Worm (Caenorhabditis elegans) whole organism, L1 larva: ENCODE measurements around the gene Y43F8B.22.

Source experiments
- C34B4.2 ChIP-seq: sonication (generic microtip); optimal IDR thresholded peaks from 2 replicates; lab custom pipeline; 2017; ENCODE audit warnings: mild to moderate bottlenecking, missing genetic modification characterization, missing compliant biosample characterization
- alr-1 ChIP-seq: fragments of 200-800 bp; sonication (Bioruptor generic); optimal IDR thresholded peaks from 2 replicates; lab custom pipeline; 2018; ENCODE audit warnings: borderline replicate concordance, mild to moderate bottlenecking, missing genetic modification characterization, missing compliant biosample characterization
- aly-2 ChIP-seq: fragments of 150-350 bp; optimal IDR thresholded peaks from 2 replicates; lab custom pipeline; 2014; ENCODE audit warnings: missing biosample characterization, missing genetic modification characterization
- ceh-63 ChIP-seq: fragments of 200-800 bp; sonication (Bioruptor generic); optimal IDR thresholded peaks from 2 replicates; lab custom pipeline; 2018; ENCODE audit warnings: mild to moderate bottlenecking, missing genetic modification characterization, missing compliant biosample characterization
- ceh-88 ChIP-seq: fragments of 200-800 bp; sonication (Bioruptor generic); IDR thresholded peaks from 2 replicates; pipeline ENCODE4 v1.3.6; 2022; ENCODE audit warnings: missing genetic modification characterization, missing compliant biosample characterization
- ces-1 ChIP-seq: fragments of 150-350 bp; optimal IDR thresholded peaks from 2 replicates; lab custom pipeline; 2014; ENCODE audit warnings: missing biosample characterization, missing genetic modification reagents, missing genetic modification characterization
- dpl-1 ChIP-seq, 3 experiments: fragments of 150-350 bp in 2 of 3; sonication (generic microtip) in 1 of 3; optimal IDR thresholded peaks; 2 replicates each; lab custom pipeline; 2014 to 2017; ENCODE audit warnings: missing biosample characterization in 3 of 3, missing genetic modification characterization in 3 of 3, missing genetic modification reagents in 3 of 3
- dsc-1 ChIP-seq: sonication (generic microtip); optimal IDR thresholded peaks from 2 replicates; lab custom pipeline; 2016; ENCODE audit warnings: mild to moderate bottlenecking, missing genetic modification characterization, missing compliant biosample characterization
- efl-1 ChIP-seq, 4 experiments: fragments of 150-350 bp; optimal IDR thresholded peaks in 3 of 4; peaks in 1 of 4; 1 replicate in 1 of 4; 2 replicates in 3 of 4; lab custom pipeline; 2014; ENCODE audit warnings: missing biosample characterization in 2 of 4, missing genetic modification characterization in 2 of 4, missing genetic modification reagents in 2 of 4
- egl-13 ChIP-seq: sonication (generic microtip); optimal IDR thresholded peaks from 2 replicates; lab custom pipeline; 2016; ENCODE audit warnings: missing genotype, missing genetic modification reagents, missing genetic modification characterization, missing compliant biosample characterization
- egl-27 ChIP-seq, 2 experiments: fragments of 150-350 bp in 1 of 2; sonication (generic microtip); optimal IDR thresholded peaks; 3 replicates each; lab custom pipeline; 2017 to 2018; ENCODE audit warnings: missing biosample characterization in 2 of 2, missing genetic modification characterization in 2 of 2, missing genetic modification reagents in 2 of 2
- elt-3 ChIP-seq, 6 experiments: fragments of 150-350 bp in 1 of 6; sonication (generic microtip); optimal IDR thresholded peaks; 2 replicates each; lab custom pipeline; 2017 to 2018; ENCODE audit warnings: missing biosample characterization in 6 of 6, missing genetic modification characterization in 6 of 6, inconsistent platforms in 1 of 6
- grh-1 ChIP-seq: fragments of 200-800 bp; sonication (Bioruptor generic); IDR thresholded peaks from 2 replicates; pipeline ENCODE4 v1.3.6; 2022; ENCODE audit warnings: missing genetic modification reagents, missing genetic modification characterization, missing compliant biosample characterization
- lir-3 ChIP-seq: sonication (generic microtip); optimal IDR thresholded peaks from 2 replicates; lab custom pipeline; 2016; ENCODE audit warnings: mild to moderate bottlenecking, missing genetic modification characterization, moderate library complexity, missing compliant biosample characterization; ENCODE audit not compliant: poor library complexity
- lsy-2 ChIP-seq, 2 experiments: fragments of 150-350 bp; optimal IDR thresholded peaks; 2 replicates each; lab custom pipeline; 2014; ENCODE audit warnings: missing biosample characterization in 2 of 2, missing genetic modification characterization in 2 of 2
- mef-2 ChIP-seq: fragments of 150-350 bp; optimal IDR thresholded peaks from 2 replicates; lab custom pipeline; 2014; ENCODE audit warnings: missing biosample characterization, missing genetic modification characterization
- nhr-11 ChIP-seq: fragments of 150-350 bp; optimal IDR thresholded peaks from 2 replicates; lab custom pipeline; 2014; ENCODE audit warnings: missing biosample characterization, missing genetic modification characterization
- nhr-12 ChIP-seq: sonication (generic microtip); optimal IDR thresholded peaks from 2 replicates; lab custom pipeline; 2017; ENCODE audit warnings: missing biosample characterization, missing genetic modification characterization
- nhr-19 ChIP-seq: fragments of 200-800 bp; sonication (Bioruptor generic); conservative IDR thresholded peaks from 2 replicates; pipeline ENCODE4 v1.3.6; 2022; ENCODE audit warnings: missing genetic modification characterization, missing compliant biosample characterization
- nhr-237 ChIP-seq: fragments of 150-350 bp; optimal IDR thresholded peaks from 2 replicates; lab custom pipeline; 2014; ENCODE audit warnings: missing biosample characterization, missing genetic modification characterization
- nhr-71 ChIP-seq: sonication (generic microtip); optimal IDR thresholded peaks from 2 replicates; lab custom pipeline; 2016; ENCODE audit warnings: mild to moderate bottlenecking, missing genetic modification characterization, moderate library complexity, missing compliant biosample characterization
- nhr-77 ChIP-seq: fragments of 150-350 bp; optimal IDR thresholded peaks from 2 replicates; lab custom pipeline; 2014; ENCODE audit warnings: missing biosample characterization, missing genetic modification characterization
- nhr-85 ChIP-seq: sonication (generic microtip); peaks from one replicate; lab custom pipeline; 2016; ENCODE audit warnings: missing genetic modification characterization, inconsistent platforms, missing compliant biosample characterization
- rnt-1 ChIP-seq: sonication (generic microtip); optimal IDR thresholded peaks from 2 replicates; lab custom pipeline; 2016; ENCODE audit warnings: mild to moderate bottlenecking, missing genetic modification characterization, moderate library complexity, missing compliant biosample characterization
- snpc-4 ChIP-seq: fragments of 150-350 bp; optimal IDR thresholded peaks from 2 replicates; lab custom pipeline; 2014; ENCODE audit warnings: missing biosample characterization, missing genetic modification characterization
- snu-23 ChIP-seq: sonication (generic microtip); optimal IDR thresholded peaks from 2 replicates; lab custom pipeline; 2016; ENCODE audit warnings: missing genetic modification characterization, missing compliant biosample characterization
- sptf-1 ChIP-seq: fragments of 150-350 bp; optimal IDR thresholded peaks from 2 replicates; lab custom pipeline; 2014; ENCODE audit warnings: missing biosample characterization, missing genetic modification characterization
- sup-37 ChIP-seq: fragments of 200-800 bp; sonication (Bioruptor generic); optimal IDR thresholded peaks from 2 replicates; lab custom pipeline; 2018; ENCODE audit warnings: mild to moderate bottlenecking, missing genetic modification characterization, missing compliant biosample characterization
- vab-15 ChIP-seq: sonication (generic microtip); optimal IDR thresholded peaks from 2 replicates; lab custom pipeline; 2017; ENCODE audit warnings: missing genotype, mild to moderate bottlenecking, missing genetic modification characterization, missing compliant biosample characterization
- zag-1 ChIP-seq: fragments of 150-350 bp; optimal IDR thresholded peaks from 2 replicates; lab custom pipeline; 2014; ENCODE audit warnings: missing biosample characterization, missing genetic modification characterization

The Y43F8B.22 gene

ce11 chrV:19470385-19470784, 12.2 kb upstream of the Y43F8B.22 start, which contains the start of gene Y43F8B.11:
Gene Y43F8B.11, plus strand, starts transcription at chrV:19470685.
- TF ChIP-seq alr-1 (tag; lab: Kevin White, UChicago) (no peak), snu-23 (GFP tag; lab: Kevin White, UChicago) (no peak), nhr-77 (tag; lab: Kevin White, UChicago) (no peak), lsy-2 (tag; optimal IDR thresholded peaks at IDR 0.05; lab: Kevin White, UChicago) (no peak), nhr-85 (tag; lab: Kevin White, UChicago) (peak; percentile 38), snpc-4 (no peak), elt-3 (tag; optimal IDR thresholded peaks at IDR 0.05; lab: Kevin White, UChicago) (no peak), ces-1 (GFP tag; lab: Kevin White, UChicago) (no peak), lir-3 (tag; lab: Kevin White, UChicago) (no peak), egl-13 (tag; lab: Kevin White, UChicago) (no peak), dsc-1 (tag; lab: Kevin White, UChicago) (peak; percentile 48), grh-1 (GFP tag; lab: Robert Waterston, UW) (no peak)

ce11 chrV:19473842-19474514, 8.7 kb upstream of the Y43F8B.22 start, which contains the start of gene Y43F8B.10:
Gene Y43F8B.10, plus strand, starts transcription at chrV:19474464.
- TF ChIP-seq efl-1 (optimal IDR thresholded peaks at IDR 0.05; lab: Kevin White, UChicago) (no peak), efl-1 (GFP tag; optimal IDR thresholded peaks at IDR 0.05 in 1 of 2; lab: Kevin White, UChicago) (peak in 1 of 2 experiments; percentile 44), nhr-11 (tag; lab: Kevin White, UChicago) (no peak)

- TF ChIP-seq nhr-19 (no peak), dpl-1 (GFP tag; optimal IDR thresholded peaks at IDR 0.05; lab: Kevin White, UChicago) (peak in 2 of 3 experiments; percentile 5 to 24), egl-13 (tag; lab: Kevin White, UChicago) (no peak), rnt-1 (tag; lab: Kevin White, UChicago) (no peak), alr-1 (tag; lab: Kevin White, UChicago) (no peak), efl-1 (optimal IDR thresholded peaks at IDR 0.05; lab: Kevin White, UChicago) (peak; percentile 25 to 39), efl-1 (GFP tag; optimal IDR thresholded peaks at IDR 0.05 in 1 of 2; lab: Kevin White, UChicago) (peak; percentile 51 to 85)
Measured at ce11 chrV:19477302-19477701, 5.3 kb upstream of the Y43F8B.22 start.

ce11 chrV:19477852-19478251, 4.8 kb upstream of the Y43F8B.22 start, which contains the start of gene Y43F8B.9:
Gene Y43F8B.9, plus strand, starts transcription at chrV:19478152.
- TF ChIP-seq C34B4.2 (tag; lab: Kevin White, UChicago) (no peak), sup-37 (GFP tag; lab: Kevin White, UChicago) (no peak), nhr-85 (tag; lab: Kevin White, UChicago) (peak; percentile 54)
- TF ChIP-seq, all 84 proteins: peak for 1

ce11 chrV:19484507-19484906, 1.9 kb downstream of the Y43F8B.22 start, which contains the start of gene Y43F8B.17:
Gene Y43F8B.17, plus strand, starts transcription at chrV:19484721.
- TF ChIP-seq mef-2 (tag; lab: Kevin White, UChicago) (no peak), nhr-85 (tag; lab: Kevin White, UChicago) (peak; percentile 58)

- TF ChIP-seq ceh-63 (GFP tag; lab: Kevin White, UChicago) = no peak
- no peak for TF ChIP-seq nhr-237 (tag; lab: Kevin White, UChicago)
- no peak for TF ChIP-seq ceh-88
- no peak for TF ChIP-seq nhr-12
- TF ChIP-seq aly-2 (tag; lab: Kevin White, UChicago) = no peak
- no peak for TF ChIP-seq vab-15
- no peak for TF ChIP-seq nhr-71 (tag; lab: Kevin White, UChicago)
- TF ChIP-seq egl-27 (tag; optimal IDR thresholded peaks at IDR 0.05; lab: Kevin White, UChicago) = no peak
- TF ChIP-seq zag-1 (tag; lab: Kevin White, UChicago) = no peak
- no peak for TF ChIP-seq sptf-1 (tag; lab: Kevin White, UChicago)
Measured at ce11 chrV:19485261-19485660, 2.6 kb downstream of the Y43F8B.22 start, which contains the start of gene Y43F8B.28. Gene Y43F8B.28, plus strand, starts transcription at chrV:19485319.
